Fruit fly (Drosophila melanogaster) Kc167 (cell line): ENCODE results near the gene CG10254.

Experiments used
- Sin3A ChIP-seq: fragments of >200 bp; optimal IDR thresholded peaks from 2 replicates; lab custom pipeline; 2018; ENCODE audit warnings: missing external identifiers
- h ChIP-seq: fragments of >200 bp; optimal IDR thresholded peaks from 3 replicates; lab custom pipeline; 2018; ENCODE audit warnings: missing external identifiers
- psq ChIP-seq: fragments of >200 bp; optimal IDR thresholded peaks from 2 replicates; lab custom pipeline; 2017; ENCODE audit warnings: missing external identifiers
- ttk ChIP-seq: sonication (Bioruptor generic); optimal IDR thresholded peaks from 2 replicates; lab custom pipeline; 2017; ENCODE audit warnings: missing external identifiers

- TF ChIP-seq psq (lab: Kevin White, UChicago), result no peak
- no peak for TF ChIP-seq ttk
- TF ChIP-seq Sin3A (lab: Kevin White, UChicago), result no peak
- no peak for TF ChIP-seq h (lab: Kevin White, UChicago)
These were observed 7.9 kb downstream of the CG10254 start for dm6 chr3R:23686924-23687323.
